Fruit fly (Drosophila melanogaster): ENCODE data around the gene CG42692.

The CG42692 gene

dm6 chr2L:14047170-14047632 is 39.3 kb downstream of the CG42692 start, which contains the start of gene NimC4 (continued):
- TF ChIP-seq CG11294 (GFP tag; IDR thresholded peaks at IDR 0.05) (peak; percentile 42; the same call in 1 of the 2 replicates), Hr4 (GFP tag; optimal IDR thresholded peaks at IDR 0.05) (peak; percentile 71), CG31627 (GFP tag; optimal IDR thresholded peaks at IDR 0.05) (no peak), CG8632 (GFP tag; optimal IDR thresholded peaks at IDR 0.05) (peak; percentile 17), fd59A (GFP tag; optimal IDR thresholded peaks at IDR 0.05) (peak; percentile 27), CG7368 (GFP tag; optimal IDR thresholded peaks at IDR 0.05) (peak; percentile 0), cyc (GFP tag; optimal IDR thresholded peaks at IDR 0.05) (no peak), Sox15 (GFP tag; optimal IDR thresholded peaks at IDR 0.05) (no peak), Ets96B (tag; optimal IDR thresholded peaks at IDR 0.05) (peak; percentile 57), OdsH (GFP tag; optimal IDR thresholded peaks at IDR 0.05) (peak; percentile 51), pdm3 (GFP tag; optimal IDR thresholded peaks at IDR 0.05) (peak; percentile 51), achi (GFP tag; optimal IDR thresholded peaks at IDR 0.05) (peak; percentile 37), spab (GFP tag; optimal IDR thresholded peaks at IDR 0.05) (peak; percentile 33), CG1621 (tag; optimal IDR thresholded peaks at IDR 0.05) (peak; percentile 41), CG11762 (GFP tag; optimal IDR thresholded peaks at IDR 0.05; ENCODE audit: insufficient read depth) (peak; percentile 42), Met (GFP tag; optimal IDR thresholded peaks at IDR 0.05) (no peak), Gug (GFP tag; IDR thresholded peaks at IDR 0.05) (peak; percentile 78), Hr39 (GFP tag; optimal IDR thresholded peaks at IDR 0.05) (no peak)

- TF ChIP-seq Sox102F (GFP tag; optimal IDR thresholded peaks at IDR 0.05) (no peak), Met (GFP tag; optimal IDR thresholded peaks at IDR 0.05) (no peak), fd85E (GFP tag; optimal IDR thresholded peaks at IDR 0.05) (no peak), CG11902 (GFP tag; optimal IDR thresholded peaks at IDR 0.05) (no peak), net (GFP tag; optimal IDR thresholded peaks at IDR 0.05) (no peak), fd59A (GFP tag; optimal IDR thresholded peaks at IDR 0.05) (no peak), fkh (GFP tag; optimal IDR thresholded peaks at IDR 0.05) (no peak), CG8632 (GFP tag; optimal IDR thresholded peaks at IDR 0.05) (no peak), svp (GFP tag) (no peak), eg (GFP tag; IDR thresholded peaks at IDR 0.05) (no peak), pdm3 (GFP tag; optimal IDR thresholded peaks at IDR 0.05) (no peak)
Observed at dm6 chr2L:14049958-14050357, 42.1 kb downstream of the CG42692 start.

- TF ChIP-seq CG6854 (GFP tag; optimal IDR thresholded peaks at IDR 0.05) (no peak), Eip93F (GFP tag; optimal IDR thresholded peaks at IDR 0.05) (no peak), CG6276 (GFP tag; optimal IDR thresholded peaks at IDR 0.05) (no peak), CG1621 (tag; optimal IDR thresholded peaks at IDR 0.05) (no peak), Hr39 (GFP tag; optimal IDR thresholded peaks at IDR 0.05) (no peak), CG6163 (GFP tag; IDR thresholded peaks at IDR 0.05) (no peak), achi (GFP tag; optimal IDR thresholded peaks at IDR 0.05) (no peak), CG10669 (GFP tag; optimal IDR thresholded peaks at IDR 0.05) (no peak), lz (GFP tag; optimal IDR thresholded peaks at IDR 0.05) (no peak), CG3032 (tag; optimal IDR thresholded peaks at IDR 0.05) (no peak), net (GFP tag; optimal IDR thresholded peaks at IDR 0.05) (no peak), CG31627 (GFP tag; optimal IDR thresholded peaks at IDR 0.05) (no peak), CG8119 (GFP tag; IDR thresholded peaks at IDR 0.05) (no peak)
Observed at dm6 chr2L:14054281-14054680, 46.4 kb downstream of the CG42692 start.

- TF ChIP-seq Ets96B (tag; optimal IDR thresholded peaks at IDR 0.05) (no peak), dsx (GFP tag; optimal IDR thresholded peaks at IDR 0.05; ENCODE audit: poor library complexity, severe bottlenecking) (no peak), spab (GFP tag; optimal IDR thresholded peaks at IDR 0.05) (no peak), CG31627 (GFP tag; optimal IDR thresholded peaks at IDR 0.05) (no peak), svp (GFP tag) (no peak), Hr39 (GFP tag; optimal IDR thresholded peaks at IDR 0.05) (no peak), Blimp-1 (GFP tag; optimal IDR thresholded peaks at IDR 0.05) (no peak), CG4318 (GFP tag; optimal IDR thresholded peaks at IDR 0.05) (no peak), fd59A (GFP tag; optimal IDR thresholded peaks at IDR 0.05) (no peak), Smox (GFP tag; optimal IDR thresholded peaks at IDR 0.05) (no peak), CG6276 (GFP tag; optimal IDR thresholded peaks at IDR 0.05) (no peak), Sox14 (GFP tag; optimal IDR thresholded peaks at IDR 0.05) (no peak), CG11762 (GFP tag; optimal IDR thresholded peaks at IDR 0.05; ENCODE audit: insufficient read depth) (no peak), CG16779 (tag; optimal IDR thresholded peaks at IDR 0.05) (no peak), net (GFP tag; optimal IDR thresholded peaks at IDR 0.05) (no peak), Eip78C (GFP tag) (no peak)
Observed at dm6 chr2L:14054903-14055302, 47.0 kb downstream of the CG42692 start.
